Worm (Caenorhabditis elegans) whole organism, L4/young adult: ENCODE data around the gene str-46.

Experiments
- W03F9.2 ChIP-seq: fragments of 150-350 bp; optimal IDR thresholded peaks from 2 replicates; lab custom pipeline; 2014; ENCODE audit warnings: missing biosample characterization, missing genetic modification characterization
- dao-5 ChIP-seq: sonication (generic microtip); optimal IDR thresholded peaks from 2 replicates; lab custom pipeline; 2016; ENCODE audit warnings: missing genotype, missing genetic modification characterization, moderate library complexity, missing compliant biosample characterization
- him-1 ChIP-seq: sonication (generic microtip); optimal IDR thresholded peaks from 2 replicates; lab custom pipeline; 2016; ENCODE audit warnings: missing genotype, missing genetic modification reagents, missing genetic modification characterization, missing compliant biosample characterization

str-46 gene

DNA sequence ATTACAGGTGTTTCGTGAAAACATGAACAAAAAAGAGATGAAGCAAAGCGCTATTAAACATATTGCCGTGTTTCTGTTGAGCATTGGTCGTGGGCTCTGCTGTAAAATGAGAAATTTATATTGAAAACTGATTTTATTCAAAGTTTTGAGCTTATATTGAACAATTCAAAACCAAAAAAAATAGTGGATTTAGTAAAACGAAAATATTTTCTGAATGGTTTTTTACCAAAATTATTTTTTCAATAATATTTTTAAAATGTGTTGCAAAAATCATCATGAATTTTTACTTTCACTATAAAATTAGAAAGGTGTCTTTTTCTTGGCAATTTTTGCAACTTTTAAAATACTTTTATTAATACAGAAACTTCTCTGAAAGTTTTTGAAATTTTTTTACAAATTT, 3.5 kb upstream of the str-46 start, which contains the start of gene C31B8.7:
Gene C31B8.7 (minus strand): TSS at position 101 of the 400 bp plus-strand sequence.
- TF ChIP-seq dao-5 (tag; lab: Kevin White, UChicago) (no peak), W03F9.2 (tag; lab: Kevin White, UChicago) (no peak), him-1 (no peak)

ce11 chrV:2896198-2896660, 3.5 kb downstream of the str-46 start, which contains the start of gene pals-32:
pals-32 (plus strand) TSS chrV:2896610.
- no peak for TF ChIP-seq him-1
- no peak for TF ChIP-seq dao-5 (tag; lab: Kevin White, UChicago)
- peak; percentile 29 for TF ChIP-seq W03F9.2 (tag; lab: Kevin White, UChicago)

- TF ChIP-seq him-1 = no peak
These were observed 6.8 kb downstream of the str-46 start, which contains the start of gene srh-127 for ce11 chrV:2892976-2893375. srh-127 (plus strand) TSS chrV:2893276.

- no peak for TF ChIP-seq him-1
- no peak for TF ChIP-seq W03F9.2 (tag; lab: Kevin White, UChicago)
- no peak for TF ChIP-seq dao-5 (tag; lab: Kevin White, UChicago)
These were observed 7.8 kb downstream of the str-46 start, which contains the start of gene F37B4.15 for ce11 chrV:2891927-2892326. F37B4.15 (plus strand) TSS chrV:2892227.

- no peak for TF ChIP-seq him-1
- TF ChIP-seq W03F9.2 (tag; lab: Kevin White, UChicago) = no peak
- no peak for TF ChIP-seq dao-5 (tag; lab: Kevin White, UChicago)
These were observed 11.1 kb downstream of the str-46 start, which contains the start of gene srw-4 for ce11 chrV:2888681-2889080. srw-4 (minus strand) TSS chrV:2888781.

DNA sequence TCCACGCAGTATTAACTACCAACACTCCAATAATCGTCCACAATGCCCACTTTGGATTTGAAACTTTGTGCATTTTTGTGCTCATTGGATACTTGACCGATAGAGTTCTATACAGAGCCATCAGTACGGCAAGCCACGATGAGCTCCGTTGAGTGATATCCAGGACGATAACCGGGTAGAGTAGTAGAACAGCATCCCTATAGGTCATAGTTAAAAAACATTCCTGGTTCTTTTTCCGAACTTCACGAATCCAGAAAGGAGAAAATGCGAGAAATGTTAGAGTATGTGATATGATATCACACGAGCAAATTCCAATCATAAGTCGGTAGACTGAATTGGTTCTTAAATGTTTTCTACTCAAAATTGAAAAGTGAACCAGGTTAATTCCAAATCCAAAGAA, 11.5 kb downstream of the str-46 start:
- TF ChIP-seq dao-5 (tag; lab: Kevin White, UChicago) = no peak
- no peak for TF ChIP-seq him-1

DNA sequence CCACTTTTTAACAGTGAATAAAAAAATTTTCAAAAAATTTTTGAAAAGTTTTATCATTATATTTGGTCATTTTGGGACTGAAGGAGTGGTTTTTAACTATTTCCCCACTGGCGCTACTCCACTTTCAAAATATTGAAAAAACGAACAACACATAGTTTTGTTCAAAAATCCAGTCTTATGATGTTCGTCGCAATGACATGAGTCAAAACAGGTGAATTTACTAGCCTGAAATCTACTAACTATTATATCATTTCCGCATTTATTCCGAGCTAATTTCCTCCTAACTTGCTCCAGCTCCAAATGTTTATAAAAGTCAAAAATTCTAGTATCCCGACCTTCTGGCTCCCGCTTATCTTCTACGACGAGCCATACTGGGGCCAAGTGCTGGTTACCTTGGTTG, 15.4 kb downstream of the str-46 start, which contains the start of gene sre-24:
Gene sre-24 (plus strand): TSS at position 301 of the 400 bp plus-strand sequence.
- no peak for TF ChIP-seq him-1
- no peak for TF ChIP-seq W03F9.2 (tag; lab: Kevin White, UChicago)
- TF ChIP-seq dao-5 (tag; lab: Kevin White, UChicago) = no peak

ce11 chrV:2883097-2883496, 16.7 kb downstream of the str-46 start:
- TF ChIP-seq dao-5 (tag; lab: Kevin White, UChicago) (no peak), W03F9.2 (tag; lab: Kevin White, UChicago) (no peak)

DNA sequence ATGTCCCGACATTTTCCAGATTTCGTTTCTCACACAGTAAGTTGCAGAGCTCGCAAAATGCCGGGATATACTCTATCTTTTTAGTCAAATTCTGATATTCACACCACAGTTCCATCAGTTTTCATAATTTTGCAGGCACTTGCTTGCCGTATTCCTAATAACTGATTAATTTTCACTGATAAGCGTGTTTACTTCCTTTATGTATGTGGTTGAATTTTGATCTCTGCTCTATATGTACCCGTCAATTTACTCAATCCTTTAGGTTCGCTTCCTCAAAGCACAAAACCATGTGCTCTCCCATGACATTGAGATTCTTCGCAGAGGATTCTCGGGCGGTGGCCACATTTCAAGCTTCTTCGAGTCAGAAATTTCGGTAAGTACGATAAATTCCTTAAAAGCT, 18.2 kb downstream of the str-46 start:
- TF ChIP-seq dao-5 (tag; lab: Kevin White, UChicago) = no peak
- TF ChIP-seq him-1 = no peak
- TF ChIP-seq W03F9.2 (tag; lab: Kevin White, UChicago) = no peak

DNA sequence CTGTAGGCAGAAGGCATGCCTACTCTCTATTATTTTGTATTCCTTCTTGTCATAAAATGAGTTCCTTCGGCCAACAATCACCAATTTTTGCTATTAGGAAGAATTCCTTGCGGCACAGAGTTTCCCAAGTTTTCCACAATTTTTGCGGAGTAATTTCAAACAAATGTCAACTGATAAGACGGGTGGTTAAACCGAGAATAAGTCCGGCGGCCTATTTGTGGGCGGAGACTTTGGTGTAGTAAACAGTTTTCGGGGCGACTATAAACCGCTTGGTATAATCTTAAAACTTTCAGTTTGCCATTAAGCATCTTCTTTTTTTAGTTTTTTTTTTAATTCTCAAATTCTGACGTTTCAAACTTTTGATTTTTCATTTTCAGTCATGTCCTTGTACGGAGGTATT, 18.8 kb downstream of the str-46 start, which contains the start of gene ifc-1:
Gene ifc-1 (plus strand): TSS at position 378 of the 400 bp plus-strand sequence.
- TF ChIP-seq him-1 (no peak), dao-5 (tag; lab: Kevin White, UChicago) (no peak)

- TF ChIP-seq him-1 = no peak
- TF ChIP-seq dao-5 (tag; lab: Kevin White, UChicago) = no peak
- no peak for TF ChIP-seq W03F9.2 (tag; lab: Kevin White, UChicago)
These were observed 19.4 kb downstream of the str-46 start for ce11 chrV:2880356-2880755.

DNA sequence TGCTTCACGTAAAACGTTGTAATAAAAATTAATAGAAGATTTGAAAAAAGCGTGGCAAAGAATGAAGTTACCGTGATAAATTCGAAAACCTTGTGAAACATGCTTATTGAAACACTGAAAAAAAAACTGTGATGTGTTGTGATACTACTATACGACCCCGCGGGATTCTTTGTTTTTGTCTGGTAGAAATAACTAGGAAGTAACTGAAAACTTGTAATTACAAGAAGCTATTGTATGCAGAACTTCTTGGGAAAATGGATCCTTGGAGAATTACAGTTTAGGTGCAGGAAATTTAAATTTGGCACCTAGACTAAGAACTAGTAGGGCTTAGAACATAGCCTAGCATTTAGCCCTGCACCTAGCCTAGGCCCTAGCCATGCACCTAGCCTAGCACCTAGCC, 20.0 kb downstream of the str-46 start, which contains the start of gene str-39:
Gene str-39 (minus strand): TSS at position 101 of the 400 bp plus-strand sequence.
- TF ChIP-seq him-1 (no peak), W03F9.2 (tag; lab: Kevin White, UChicago) (no peak), dao-5 (tag; lab: Kevin White, UChicago) (no peak)

- no peak for TF ChIP-seq him-1
- no peak for TF ChIP-seq W03F9.2 (tag; lab: Kevin White, UChicago)
- TF ChIP-seq dao-5 (tag; lab: Kevin White, UChicago) = no peak
These were observed 22.3 kb downstream of the str-46 start, which contains the start of gene F37B4.10 for ce11 chrV:2877509-2877908. F37B4.10 (minus strand) TSS chrV:2877609.

- no peak for TF ChIP-seq him-1
These were observed 23.5 kb downstream of the str-46 start for ce11 chrV:2876188-2876831.

DNA sequence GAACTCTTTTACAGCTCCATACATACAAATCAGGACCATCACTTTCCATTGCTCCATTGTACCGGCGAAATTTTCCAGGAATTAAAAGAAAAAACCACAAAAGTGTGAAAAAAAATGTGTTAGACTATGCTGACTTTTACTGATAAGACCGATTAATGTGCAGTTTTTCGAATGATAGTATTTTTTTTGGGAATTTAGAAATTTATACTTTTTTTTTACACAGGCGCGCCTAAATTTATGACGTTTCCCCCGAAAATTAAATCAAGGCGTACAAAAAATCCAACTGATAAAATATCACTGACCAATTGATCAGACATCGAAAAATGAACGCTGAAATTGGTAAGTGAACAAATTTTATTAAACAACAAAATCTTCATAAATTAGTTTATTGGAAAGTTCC, 24.3 kb downstream of the str-46 start, which contains the start of gene folt-2:
Gene folt-2 (minus strand): TSS at position 179 of the 400 bp plus-strand sequence.
- TF ChIP-seq him-1 = no peak
- TF ChIP-seq dao-5 (tag; lab: Kevin White, UChicago) = no peak
- TF ChIP-seq W03F9.2 (tag; lab: Kevin White, UChicago) = no peak
